Fruit fly (Drosophila melanogaster) Kc167 (cell line): ENCODE results near the gene Dpy-30L1.

Experiments
- Myc ChIP-seq: fragments of >200 bp; optimal IDR thresholded peaks from 2 replicates; lab custom pipeline; 2017; ENCODE audit warnings: missing external identifiers
- Sin3A ChIP-seq: fragments of >200 bp; optimal IDR thresholded peaks from 2 replicates; lab custom pipeline; 2018; ENCODE audit warnings: missing external identifiers
- h ChIP-seq: fragments of >200 bp; optimal IDR thresholded peaks from 3 replicates; lab custom pipeline; 2018; ENCODE audit warnings: missing external identifiers
- insv ChIP-seq: fragments of >200 bp; optimal IDR thresholded peaks from 3 replicates; lab custom pipeline; 2018; ENCODE audit warnings: missing external identifiers
- psq ChIP-seq: fragments of >200 bp; optimal IDR thresholded peaks from 2 replicates; lab custom pipeline; 2017; ENCODE audit warnings: missing external identifiers
- ttk ChIP-seq: sonication (Bioruptor generic); optimal IDR thresholded peaks from 2 replicates; lab custom pipeline; 2017; ENCODE audit warnings: missing external identifiers

Gene Dpy-30L1

DNA sequence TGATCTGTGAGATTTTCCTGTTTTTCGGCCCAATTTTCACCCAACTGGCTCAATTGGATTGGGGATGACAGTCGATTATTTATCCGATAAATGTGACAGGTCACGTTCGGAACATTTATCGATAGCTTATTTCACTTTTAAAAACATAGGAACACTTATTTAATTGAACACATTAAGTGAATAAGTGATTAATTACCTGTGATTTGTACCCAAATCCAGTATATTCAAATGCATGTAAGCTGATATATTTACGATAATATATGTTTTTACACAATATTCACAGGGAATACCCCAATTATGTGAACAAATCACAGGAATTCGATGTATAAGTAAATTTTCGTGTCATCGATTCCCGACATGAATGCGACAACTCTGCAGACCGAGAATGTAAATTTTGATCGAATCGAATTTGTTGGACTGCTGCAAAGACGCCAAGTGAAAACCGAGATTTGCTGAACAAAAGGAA, at the start of gene Dpy-30L1, which contains the start of gene EMC3:
Gene Dpy-30L1, plus strand, starts transcription at position 311 of the 466 bp plus-strand sequence.
Gene EMC3, minus strand, starts transcription at position 81 of the 466 bp plus-strand sequence.
- no peak for TF ChIP-seq Myc (lab: Kevin White, UChicago)
- TF ChIP-seq insv (lab: Kevin White, UChicago) = no peak
- TF ChIP-seq ttk (lab: Kevin White, UChicago) = no peak
- TF ChIP-seq Sin3A (lab: Kevin White, UChicago) = no peak
- TF ChIP-seq psq (lab: Kevin White, UChicago) = no peak
- no peak for TF ChIP-seq h (lab: Kevin White, UChicago)

DNA sequence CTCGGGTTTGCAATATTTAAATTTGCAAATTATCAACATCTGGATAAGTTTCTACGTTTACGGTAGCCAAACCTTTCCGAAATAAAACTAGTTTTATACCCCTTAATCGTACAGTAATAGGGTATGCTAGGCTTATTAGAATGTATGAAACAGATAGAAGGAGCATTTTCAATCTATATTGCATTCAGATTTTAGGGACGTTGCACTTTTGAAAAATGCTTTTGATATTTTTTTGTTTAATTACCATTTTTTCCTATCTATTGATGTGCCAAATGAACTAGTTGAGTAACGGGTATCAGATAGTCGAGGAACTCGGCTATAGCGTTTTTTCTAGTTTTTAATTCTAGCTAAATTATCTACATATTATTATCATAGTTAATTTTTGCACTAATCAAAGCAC, 49.5 kb upstream of the Dpy-30L1 start:
- TF ChIP-seq ttk (lab: Kevin White, UChicago) = no peak
- no peak for TF ChIP-seq h (lab: Kevin White, UChicago)
- no peak for TF ChIP-seq Sin3A (lab: Kevin White, UChicago)
- TF ChIP-seq Myc (lab: Kevin White, UChicago) = no peak
- no peak for TF ChIP-seq insv (lab: Kevin White, UChicago)
- TF ChIP-seq psq (lab: Kevin White, UChicago) = no peak

DNA sequence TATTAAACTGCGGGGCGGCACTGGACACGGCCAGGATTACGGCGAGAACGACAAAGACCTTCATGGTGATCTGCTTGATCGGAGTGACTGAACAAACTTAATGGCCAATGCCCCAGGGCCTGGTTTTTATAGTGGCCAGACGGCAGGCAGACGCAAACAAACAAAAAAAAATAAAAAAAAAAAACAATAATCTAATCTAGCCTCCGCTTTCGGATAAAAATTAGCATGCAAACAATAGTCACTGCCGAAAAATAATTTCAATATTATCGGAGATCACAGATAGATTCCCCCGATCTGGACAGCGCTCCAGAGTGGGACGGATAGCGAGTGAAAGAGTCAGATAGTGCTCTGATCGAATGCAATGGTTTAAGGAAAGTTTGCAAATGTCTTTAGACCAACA, 48.1 kb upstream of the Dpy-30L1 start, which contains the start of gene CG7299:
Gene CG7299, minus strand, starts transcription at position 101 of the 400 bp plus-strand sequence.
- no peak for TF ChIP-seq Sin3A (lab: Kevin White, UChicago)

DNA sequence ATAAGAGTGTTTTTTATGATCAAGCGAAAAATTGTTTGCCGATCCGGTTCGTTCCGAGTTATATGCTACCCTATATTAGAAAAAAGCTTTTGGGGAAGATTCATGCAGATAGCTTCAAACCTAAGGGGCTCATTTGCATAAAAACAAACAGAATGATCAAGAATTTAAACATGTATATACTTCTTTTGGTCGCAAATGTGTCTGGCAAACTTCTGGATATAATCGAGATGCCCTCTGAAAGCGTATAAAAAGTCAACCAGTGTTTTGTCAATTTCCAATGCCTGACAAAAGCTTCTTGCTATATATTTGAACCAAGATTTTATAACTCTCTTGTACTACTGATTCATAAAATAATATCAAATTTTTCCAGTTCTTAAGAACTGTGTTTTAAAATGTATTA, 46.8 kb upstream of the Dpy-30L1 start:
- TF ChIP-seq h (lab: Kevin White, UChicago) (no peak), Myc (lab: Kevin White, UChicago) (no peak), Sin3A (lab: Kevin White, UChicago) (no peak), ttk (lab: Kevin White, UChicago) (no peak), psq (lab: Kevin White, UChicago) (no peak), insv (lab: Kevin White, UChicago) (no peak)

DNA sequence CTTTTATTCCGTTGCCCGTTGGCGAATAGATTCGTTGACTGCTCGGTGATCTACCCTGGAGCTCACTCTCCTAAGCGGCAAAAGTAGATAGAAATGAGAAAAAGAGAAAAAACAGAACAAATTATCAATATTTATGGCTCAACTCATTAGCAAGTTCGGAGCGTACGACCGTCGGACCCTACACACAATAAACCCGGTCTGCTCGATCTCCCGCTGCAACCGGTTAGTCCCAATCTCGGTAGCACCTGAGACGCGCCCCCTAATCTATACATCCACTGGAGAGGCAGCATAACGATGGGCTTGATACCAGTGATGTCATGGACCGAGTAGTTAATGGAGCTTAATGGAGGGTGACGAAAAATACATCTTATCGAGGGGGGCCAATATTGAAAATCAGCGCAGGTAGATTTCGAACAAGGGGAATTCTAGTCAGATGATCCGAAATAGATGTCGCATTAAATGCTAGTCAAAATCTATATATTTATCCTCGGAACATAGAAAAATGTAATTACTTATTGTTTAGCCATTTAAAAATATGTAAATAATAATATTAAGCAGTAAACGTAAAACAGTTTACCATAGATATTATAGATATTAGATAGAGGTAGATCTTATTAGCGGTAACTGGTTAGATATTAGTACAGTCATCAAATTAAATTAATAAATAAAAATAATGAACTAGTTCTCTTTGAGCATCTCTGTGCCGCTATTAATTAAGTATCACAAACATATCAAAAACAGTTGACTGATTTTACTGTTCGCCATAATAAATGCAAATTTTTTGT, 45.3 kb upstream of the Dpy-30L1 start, which contains the start of gene CG7296:
Gene CG7296, minus strand, starts transcription at position 58 of the 785 bp plus-strand sequence.
- TF ChIP-seq h (lab: Kevin White, UChicago) (no peak), Myc (lab: Kevin White, UChicago) (no peak), insv (lab: Kevin White, UChicago) (no peak), psq (lab: Kevin White, UChicago) (no peak), Sin3A (lab: Kevin White, UChicago) (no peak), ttk (lab: Kevin White, UChicago) (no peak)

DNA sequence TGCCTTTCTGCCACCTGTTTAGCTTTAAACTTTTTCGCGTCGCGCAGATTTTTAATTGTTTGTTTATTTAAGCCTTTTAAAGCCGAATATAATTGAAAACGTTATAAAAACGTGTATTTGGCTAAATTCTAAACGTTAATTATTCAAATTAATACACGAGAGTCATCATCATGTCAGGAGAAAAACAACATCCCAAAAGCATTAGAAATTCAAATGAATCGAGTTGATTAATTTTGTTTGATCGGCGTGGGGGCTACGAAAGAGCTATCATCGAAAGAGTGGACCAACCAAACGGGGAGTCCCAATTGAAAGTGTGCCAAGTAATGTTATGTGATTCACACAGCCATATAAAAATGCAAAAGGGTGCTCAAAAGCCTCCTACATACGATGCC, 44.7 kb upstream of the Dpy-30L1 start:
- TF ChIP-seq insv (lab: Kevin White, UChicago) (no peak), psq (lab: Kevin White, UChicago) (no peak), Sin3A (lab: Kevin White, UChicago) (no peak), Myc (lab: Kevin White, UChicago) (no peak), h (lab: Kevin White, UChicago) (no peak), ttk (lab: Kevin White, UChicago) (no peak)

DNA sequence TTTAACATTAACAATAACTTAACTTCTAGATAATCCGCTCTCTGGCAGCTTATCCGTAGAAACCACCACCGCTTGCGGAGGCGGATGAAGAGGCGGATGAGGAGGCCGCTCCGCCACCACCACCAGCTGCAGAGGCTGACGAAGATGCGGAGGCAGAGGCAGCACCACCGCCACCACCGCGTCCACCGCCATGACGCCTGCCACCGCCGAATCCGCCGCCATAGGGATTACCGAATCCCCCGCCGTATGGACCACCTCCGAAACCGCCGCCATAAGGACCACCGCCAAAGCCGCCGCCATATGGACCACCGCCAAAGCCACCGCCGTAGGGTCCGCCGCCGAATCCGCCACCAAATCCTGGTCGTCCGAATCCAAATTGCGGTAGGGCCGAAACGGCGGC, 43.7 kb upstream of the Dpy-30L1 start:
- TF ChIP-seq insv (lab: Kevin White, UChicago) (no peak), Myc (lab: Kevin White, UChicago) (no peak), psq (lab: Kevin White, UChicago) (no peak), ttk (lab: Kevin White, UChicago) (no peak), h (lab: Kevin White, UChicago) (no peak), Sin3A (lab: Kevin White, UChicago) (no peak)

DNA sequence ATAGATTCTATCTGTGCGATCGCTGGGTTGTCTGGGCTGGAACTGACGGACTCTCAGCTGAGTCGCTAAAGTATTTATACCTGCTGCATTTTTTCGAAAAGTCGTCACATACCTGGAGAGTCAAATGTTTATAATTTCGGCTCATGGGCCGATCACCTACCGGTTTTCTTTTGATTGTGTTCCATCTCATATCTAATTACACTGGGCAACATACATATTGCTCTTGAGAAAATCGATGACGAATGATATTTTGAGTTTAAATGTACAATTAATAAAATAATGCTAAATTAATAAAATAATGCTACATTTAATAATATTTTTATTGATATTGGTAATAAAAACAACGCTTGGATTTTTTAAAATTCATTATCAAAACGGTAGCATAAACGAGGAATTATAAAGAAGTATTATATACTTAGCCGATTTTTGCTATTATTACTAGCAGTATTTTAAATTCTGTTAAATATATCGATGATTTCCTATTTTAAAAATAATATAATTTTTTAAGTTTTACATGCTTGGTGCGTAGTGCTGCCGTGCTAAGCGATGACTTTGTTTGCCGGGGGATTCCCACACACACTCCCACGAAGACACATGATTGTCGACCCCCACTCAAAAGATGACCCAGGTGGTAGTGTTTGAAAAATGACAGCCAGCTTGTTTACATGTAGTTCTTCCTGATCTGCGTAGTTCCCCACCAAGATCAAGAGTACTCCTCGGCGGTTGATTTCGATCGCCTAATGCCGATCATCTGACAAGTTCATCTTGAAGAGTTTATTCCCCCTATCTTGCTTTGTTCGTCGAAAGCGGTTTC, 43.0 kb upstream of the Dpy-30L1 start, which contains the start of gene CG7294:
Gene CG7294, minus strand, starts transcription at position 51 of the 814 bp plus-strand sequence.
- TF ChIP-seq h (lab: Kevin White, UChicago) (no peak), psq (lab: Kevin White, UChicago) (no peak), Sin3A (lab: Kevin White, UChicago) (no peak), ttk (lab: Kevin White, UChicago) (no peak), Myc (lab: Kevin White, UChicago) (no peak), insv (lab: Kevin White, UChicago) (no peak)

DNA sequence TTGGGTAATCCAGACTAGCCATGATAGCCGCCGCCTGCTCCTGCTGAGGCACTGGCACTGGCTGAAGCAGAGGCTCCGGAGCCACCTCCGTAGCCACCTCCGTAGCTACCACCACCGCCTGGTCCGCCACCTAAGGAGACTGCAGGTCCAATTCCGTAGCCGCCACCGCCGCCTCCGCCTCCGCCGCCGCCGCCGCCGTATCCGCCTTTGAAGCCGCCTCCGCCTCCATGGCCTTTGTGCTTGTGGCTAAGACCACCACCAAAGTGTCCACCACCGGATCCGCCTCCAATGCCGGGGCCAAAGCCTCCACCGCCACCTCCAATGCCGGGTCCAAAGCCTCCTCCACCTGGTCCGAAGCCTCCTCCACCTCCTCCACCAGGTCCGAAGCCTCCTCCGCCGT, 39.4 kb upstream of the Dpy-30L1 start:
- TF ChIP-seq h (lab: Kevin White, UChicago) = no peak
- TF ChIP-seq Myc (lab: Kevin White, UChicago) = no peak
- no peak for TF ChIP-seq psq (lab: Kevin White, UChicago)
- TF ChIP-seq insv (lab: Kevin White, UChicago) = no peak
- TF ChIP-seq ttk (lab: Kevin White, UChicago) = no peak
- TF ChIP-seq Sin3A (lab: Kevin White, UChicago) = no peak

DNA sequence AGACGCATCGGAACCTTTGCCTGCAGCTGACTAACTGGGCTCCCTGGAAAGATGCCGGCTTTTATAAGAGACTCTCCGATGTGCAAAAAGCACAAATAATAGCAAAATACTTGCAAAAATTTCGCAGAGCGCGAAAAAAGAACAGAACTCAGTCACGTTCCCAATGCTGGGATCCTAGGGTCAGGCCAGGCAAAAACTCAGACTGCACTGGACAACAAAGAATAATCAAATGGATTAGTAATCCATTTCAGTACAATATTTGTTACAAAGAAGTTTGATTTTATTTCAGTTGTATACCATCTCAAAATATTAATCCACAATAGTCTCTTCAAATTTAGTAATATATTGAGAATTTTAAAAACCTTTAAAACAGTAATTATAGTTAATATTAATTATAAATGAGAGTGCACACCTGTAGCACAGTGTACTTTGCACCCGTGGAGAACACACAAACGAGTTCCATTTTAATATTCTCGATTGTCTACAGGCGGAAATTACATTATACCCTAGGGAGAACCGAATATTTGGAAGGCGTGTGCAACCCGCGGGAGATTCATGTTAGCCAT, 38.3 kb upstream of the Dpy-30L1 start, which contains the start of gene CG17108:
Gene CG17108, minus strand, starts transcription at position 51 of the 566 bp plus-strand sequence.
- no peak for TF ChIP-seq insv (lab: Kevin White, UChicago)
- no peak for TF ChIP-seq Sin3A (lab: Kevin White, UChicago)
- TF ChIP-seq h (lab: Kevin White, UChicago) = no peak
- no peak for TF ChIP-seq psq (lab: Kevin White, UChicago)
- TF ChIP-seq ttk (lab: Kevin White, UChicago) = no peak
- no peak for TF ChIP-seq Myc (lab: Kevin White, UChicago)
